Worm (Caenorhabditis elegans) whole organism, midembryonic: ENCODE results near the gene C32B5.15.
"Not testable (repeated sequence)": the region's sequence is repeated elsewhere in the genome, so short reads cannot be mapped to it uniquely, and the experiment has no call there.

Source experiments
- T22C8.4 ChIP-seq: fragments of 200-800 bp; sonication (Bioruptor generic); IDR thresholded peaks from 2 replicates; pipeline ENCODE4 v1.3.6; 2022; ENCODE audit warnings: missing genetic modification characterization, missing compliant biosample characterization
- cog-1 ChIP-seq: sonication (generic microtip); optimal IDR thresholded peaks from 2 replicates; lab custom pipeline; 2016; ENCODE audit warnings: missing genetic modification characterization, missing compliant biosample characterization
- flt-1 ChIP-seq: fragments of 200-800 bp; sonication (Bioruptor generic); IDR thresholded peaks from 2 replicates; pipeline ENCODE4 v1.3.6; 2022; ENCODE audit warnings: missing genetic modification characterization, missing compliant biosample characterization
- klf-2 ChIP-seq: fragments of 200-800 bp; sonication (Bioruptor generic); conservative IDR thresholded peaks from 2 replicates; pipeline ENCODE4 v1.3.6; 2022; ENCODE audit warnings: missing genetic modification reagents, missing genetic modification characterization, missing compliant biosample characterization
- med-1 ChIP-seq: sonication (generic microtip); optimal IDR thresholded peaks from 2 replicates; lab custom pipeline; 2017; ENCODE audit warnings: missing genetic modification characterization, mild to moderate bottlenecking, missing compliant biosample characterization, antibody characterized with exemption, missing genetic modification reagents; ENCODE audit not compliant: insufficient read depth
- ref-1 ChIP-seq: fragments of 200-800 bp; sonication (Bioruptor generic); conservative IDR thresholded peaks from 2 replicates; pipeline ENCODE4 v1.3.6; 2022; ENCODE audit warnings: missing genetic modification reagents, missing genetic modification characterization, missing compliant biosample characterization
- tab-1 ChIP-seq: fragments of 200-800 bp; sonication (Bioruptor generic); IDR thresholded peaks from 2 replicates; pipeline ENCODE4 v1.3.6; 2022; ENCODE audit warnings: missing genetic modification characterization, missing compliant biosample characterization
- ztf-23 ChIP-seq: fragments of 200-800 bp; sonication (Bioruptor generic); IDR thresholded peaks from 2 replicates; pipeline ENCODE4 v1.3.6; 2022; ENCODE audit warnings: missing genetic modification reagents, missing genetic modification characterization, missing compliant biosample characterization
- ztf-29 ChIP-seq: fragments of 200-800 bp; sonication (Bioruptor generic); IDR thresholded peaks from 2 replicates; pipeline ENCODE4 v1.3.6; 2022; ENCODE audit warnings: missing genetic modification reagents, missing genetic modification characterization, missing compliant biosample characterization

The C32B5.15 gene

ce11 chrII:979135-979534, 6.4 kb upstream of the C32B5.15 start, which contains the start of the genes fbxc-17 and fbxc-15:
Gene fbxc-17 (minus strand): TSS chrII:979235.
Gene fbxc-15 (plus strand): TSS chrII:979423.
- TF ChIP-seq ref-1 (no peak), ztf-23 (GFP tag; lab: Robert Waterston, UW) (no peak), cog-1 (no peak), ztf-29 (GFP tag; lab: Robert Waterston, UW) (no peak), flt-1 (no peak), tab-1 (GFP tag; lab: Robert Waterston, UW) (no peak), T22C8.4 (GFP tag; lab: Robert Waterston, UW) (no peak), klf-2 (GFP tag; lab: Robert Waterston, UW) (no peak), med-1 (GFP tag; lab: Kevin White, UChicago) (no peak)

ce11 chrII:973999-974398, 1.2 kb upstream of the C32B5.15 start, which contains the start of gene fbxc-14:
Gene fbxc-14 (plus strand): TSS chrII:974299.
- no peak for TF ChIP-seq T22C8.4 (GFP tag; lab: Robert Waterston, UW)
- no peak for TF ChIP-seq ref-1
- no peak for TF ChIP-seq ztf-29 (GFP tag; lab: Robert Waterston, UW)
- TF ChIP-seq ztf-23 (GFP tag; lab: Robert Waterston, UW), result no peak
- TF ChIP-seq cog-1, result no peak
- no peak for TF ChIP-seq med-1 (GFP tag; lab: Kevin White, UChicago)
- TF ChIP-seq flt-1, result no peak

- not testable (repeated sequence) for TF ChIP-seq T22C8.4 (GFP tag; lab: Robert Waterston, UW); ref-1; klf-2 (GFP tag; lab: Robert Waterston, UW)
Observed at ce11 chrII:968106-968505, 4.6 kb downstream of the C32B5.15 start, which contains the start of gene C32B5.6. Gene C32B5.6 (plus strand): TSS chrII:968406.

ce11 chrII:966962-967361, 5.8 kb downstream of the C32B5.15 start, which contains the start of gene fbxc-18:
Gene fbxc-18 (minus strand): TSS chrII:967062.
- TF ChIP-seq cog-1; flt-1; ztf-29 (GFP tag; lab: Robert Waterston, UW): not testable (repeated sequence)

- TF ChIP-seq cog-1 (no peak), tab-1 (GFP tag; lab: Robert Waterston, UW) (no peak), klf-2 (GFP tag; lab: Robert Waterston, UW) (no peak), flt-1 (no peak), ztf-23 (GFP tag; lab: Robert Waterston, UW) (no peak), med-1 (GFP tag; lab: Kevin White, UChicago) (no peak)
Observed at ce11 chrII:961961-962360, 10.8 kb downstream of the C32B5.15 start, which contains the start of gene C32B5.13. Gene C32B5.13 (minus strand): TSS chrII:962061.

ce11 chrII:960218-960617, 12.5 kb downstream of the C32B5.15 start, which contains the start of the genes C32B5.18 and C32B5.7:
Gene C32B5.18 (plus strand): TSS chrII:960518.
Gene C32B5.7 (plus strand): TSS chrII:960528.
- no peak for TF ChIP-seq cog-1
- no peak for TF ChIP-seq ref-1
- no peak for TF ChIP-seq ztf-23 (GFP tag; lab: Robert Waterston, UW)
- TF ChIP-seq T22C8.4 (GFP tag; lab: Robert Waterston, UW), result no peak
- TF ChIP-seq flt-1, result no peak
- TF ChIP-seq tab-1 (GFP tag; lab: Robert Waterston, UW), result no peak
- TF ChIP-seq ztf-29 (GFP tag; lab: Robert Waterston, UW), result no peak
- TF ChIP-seq med-1 (GFP tag; lab: Kevin White, UChicago), result no peak

- TF ChIP-seq ref-1 (no peak), tab-1 (GFP tag; lab: Robert Waterston, UW) (no peak), cog-1 (no peak), ztf-29 (GFP tag; lab: Robert Waterston, UW) (no peak)
Observed at ce11 chrII:958618-959017, 14.1 kb downstream of the C32B5.15 start, which contains the start of gene sdz-4. Gene sdz-4 (plus strand): TSS chrII:958918.

ce11 chrII:954626-955025, 18.1 kb downstream of the C32B5.15 start, which contains the start of gene fbxc-7:
Gene fbxc-7 (plus strand): TSS chrII:954926.
- TF ChIP-seq klf-2 (GFP tag; lab: Robert Waterston, UW); T22C8.4 (GFP tag; lab: Robert Waterston, UW); cog-1: not testable (repeated sequence)

ce11 chrII:953052-953451, 19.7 kb downstream of the C32B5.15 start:
- TF ChIP-seq tab-1 (GFP tag; lab: Robert Waterston, UW) (no peak), ztf-29 (GFP tag; lab: Robert Waterston, UW) (0 out of 2 replicates have a peak, but pooled peaks have one; percentile 18), flt-1 (peak; percentile 61; the same call in 1 of the 2 replicates)

ce11 chrII:950374-950773, 22.4 kb downstream of the C32B5.15 start:
- no peak for TF ChIP-seq T22C8.4 (GFP tag; lab: Robert Waterston, UW)
- no peak for TF ChIP-seq ref-1
- TF ChIP-seq flt-1, result no peak
- TF ChIP-seq klf-2 (GFP tag; lab: Robert Waterston, UW), result no peak
- no peak for TF ChIP-seq ztf-29 (GFP tag; lab: Robert Waterston, UW)
- no peak for TF ChIP-seq tab-1 (GFP tag; lab: Robert Waterston, UW)
- no peak for TF ChIP-seq ztf-23 (GFP tag; lab: Robert Waterston, UW)

ce11 chrII:948091-948490, 24.7 kb downstream of the C32B5.15 start, which contains the start of gene fbxc-32:
Gene fbxc-32 (minus strand): TSS chrII:948191.
- TF ChIP-seq T22C8.4 (GFP tag; lab: Robert Waterston, UW) (no peak), ref-1 (no peak), med-1 (GFP tag; lab: Kevin White, UChicago) (no peak), ztf-29 (GFP tag; lab: Robert Waterston, UW) (no peak), flt-1 (no peak), tab-1 (GFP tag; lab: Robert Waterston, UW) (no peak), ztf-23 (GFP tag; lab: Robert Waterston, UW) (no peak), klf-2 (GFP tag; lab: Robert Waterston, UW) (no peak), cog-1 (no peak)
